Worm (Caenorhabditis elegans) whole organism, midembryonic: Measurements from ENCODE around the gene nhr-168.

ENCODE experiments used
- cog-1 ChIP-seq: sonication (generic microtip); optimal IDR thresholded peaks from 2 replicates; lab custom pipeline; 2016; ENCODE audit warnings: missing genetic modification characterization, missing compliant biosample characterization
- klf-2 ChIP-seq: fragments of 200-800 bp; sonication (Bioruptor generic); conservative IDR thresholded peaks from 2 replicates; pipeline ENCODE4 v1.3.6; 2022; ENCODE audit warnings: missing genetic modification reagents, missing genetic modification characterization, missing compliant biosample characterization
- med-1 ChIP-seq: sonication (generic microtip); optimal IDR thresholded peaks from 2 replicates; lab custom pipeline; 2017; ENCODE audit warnings: missing genetic modification characterization, mild to moderate bottlenecking, missing compliant biosample characterization, antibody characterized with exemption, missing genetic modification reagents; ENCODE audit not compliant: insufficient read depth
- ref-1 ChIP-seq: fragments of 200-800 bp; sonication (Bioruptor generic); conservative IDR thresholded peaks from 2 replicates; pipeline ENCODE4 v1.3.6; 2022; ENCODE audit warnings: missing genetic modification reagents, missing genetic modification characterization, missing compliant biosample characterization
- tab-1 ChIP-seq: fragments of 200-800 bp; sonication (Bioruptor generic); IDR thresholded peaks from 2 replicates; pipeline ENCODE4 v1.3.6; 2022; ENCODE audit warnings: missing genetic modification characterization, missing compliant biosample characterization
- ztf-23 ChIP-seq: fragments of 200-800 bp; sonication (Bioruptor generic); IDR thresholded peaks from 2 replicates; pipeline ENCODE4 v1.3.6; 2022; ENCODE audit warnings: missing genetic modification reagents, missing genetic modification characterization, missing compliant biosample characterization
- ztf-29 ChIP-seq: fragments of 200-800 bp; sonication (Bioruptor generic); IDR thresholded peaks from 2 replicates; pipeline ENCODE4 v1.3.6; 2022; ENCODE audit warnings: missing genetic modification reagents, missing genetic modification characterization, missing compliant biosample characterization

- TF ChIP-seq med-1 (GFP tag; lab: Kevin White, UChicago) (no peak), ref-1 (GFP tag; lab: Robert Waterston, UW) (no peak), ztf-29 (no peak), tab-1 (GFP tag; lab: Robert Waterston, UW) (no peak), klf-2 (no peak), cog-1 (tag; lab: Kevin White, UChicago) (no peak), ztf-23 (GFP tag; lab: Robert Waterston, UW) (no peak)
Measured at ce11 chrV:13324933-13325760, 8.5 kb downstream of the nhr-168 start, which contains the start of gene C50B6.7.
